Fruit fly (Drosophila melanogaster) whole organism, larva: ENCODE measurements around the gene Dph2.

ENCODE experiments used
- noc ChIP-seq: fragments of 200-800 bp; sonication (Bioruptor generic); optimal IDR thresholded peaks from 3 replicates; lab custom pipeline; 2019; ENCODE audit warnings: missing biosample characterization, mild to moderate bottlenecking, missing genetic modification characterization, moderate library complexity

The Dph2 gene

dm6 chr3R:14878145-14878544 is 15.6 kb downstream of the Dph2 start:
- TF ChIP-seq noc (tag; lab: Kevin White, UChicago) = no peak

dm6 chr3R:14875965-14876331 is 17.8 kb downstream of the Dph2 start:
- TF ChIP-seq noc (tag; lab: Kevin White, UChicago) = no peak

dm6 chr3R:14875274-14875964 is 18.3 kb downstream of the Dph2 start, which contains the start of gene btsz:
TSS of gene btsz (minus strand) at chr3R:14875488.
- no peak for TF ChIP-seq noc (tag; lab: Kevin White, UChicago)

- TF ChIP-seq noc (tag; lab: Kevin White, UChicago) = no peak
Measured at dm6 chr3R:14873345-14873744, 20.4 kb downstream of the Dph2 start.

dm6 chr3R:14864819-14865218 is 28.9 kb downstream of the Dph2 start:
- TF ChIP-seq noc (tag; lab: Kevin White, UChicago) = no peak

dm6 chr3R:14853767-14854191 is 40.0 kb downstream of the Dph2 start:
- TF ChIP-seq noc (tag; lab: Kevin White, UChicago) = peak; percentile 48

- no peak for TF ChIP-seq noc (tag; lab: Kevin White, UChicago)
Measured at dm6 chr3R:14852610-14853009, 41.1 kb downstream of the Dph2 start.

dm6 chr3R:14847844-14848243 is 45.9 kb downstream of the Dph2 start:
- TF ChIP-seq noc (tag; lab: Kevin White, UChicago) = no peak

dm6 chr3R:14846924-14847599 is 46.7 kb downstream of the Dph2 start:
- TF ChIP-seq noc (tag; lab: Kevin White, UChicago) = no peak

- no peak for TF ChIP-seq noc (tag; lab: Kevin White, UChicago)
Measured at dm6 chr3R:14844743-14845142, 49.0 kb downstream of the Dph2 start, which contains the start of gene CG3610. TSS of gene CG3610 (plus strand) at chr3R:14845043.
